Worm (Caenorhabditis elegans) whole organism, L4/young adult: ENCODE results near the gene B0416.4.

Source experiments
- dao-5 ChIP-seq: sonication (generic microtip); optimal IDR thresholded peaks from 2 replicates; lab custom pipeline; 2016; ENCODE audit warnings: missing genotype, missing genetic modification characterization, moderate library complexity, missing compliant biosample characterization
- him-1 ChIP-seq: sonication (generic microtip); optimal IDR thresholded peaks from 2 replicates; lab custom pipeline; 2016; ENCODE audit warnings: missing genotype, missing genetic modification reagents, missing genetic modification characterization, missing compliant biosample characterization

DNA sequence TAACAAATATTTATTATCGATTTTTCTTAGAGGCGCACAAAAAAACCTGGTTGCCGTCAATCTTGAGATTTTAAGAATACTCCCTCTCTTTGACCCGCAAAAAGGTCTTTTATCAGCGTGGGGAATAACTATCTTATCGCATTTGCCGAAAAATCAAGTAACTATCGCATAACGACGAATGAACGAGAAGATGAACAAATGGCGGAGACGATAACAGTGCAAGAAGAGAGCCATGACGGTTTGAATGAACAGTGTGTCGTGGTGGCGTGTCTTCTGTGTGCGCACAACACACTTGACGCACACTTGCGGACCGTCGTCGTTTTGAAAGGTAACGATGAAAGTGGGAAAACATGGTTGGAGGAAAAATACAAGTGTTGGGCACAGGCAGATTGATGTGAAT, 6.9 kb upstream of the B0416.4 start:
- TF ChIP-seq him-1 = no peak
- no peak for TF ChIP-seq dao-5
